Worm (Caenorhabditis elegans): ENCODE results near the gene cutl-11.
A peak's percentile ranks its signal among the peaks of the same experiment; 100 is the strongest.

The cutl-11 gene

ce11 chrX:11662069-11662468, 11.4 kb upstream of the cutl-11 start:
- TF ChIP-seq snpc-4 (tag; optimal IDR thresholded peaks at IDR 0.05) (no peak), nhr-2 (tag; optimal IDR thresholded peaks at IDR 0.05) (no peak), blmp-1 (tag; optimal IDR thresholded peaks at IDR 0.05) (no peak), sem-2 (GFP tag; optimal IDR thresholded peaks at IDR 0.05) (no peak), elt-1 (tag; optimal IDR thresholded peaks at IDR 0.05; ENCODE audit: borderline replicate concordance, insufficient read depth) (no peak), zip-8 (tag; optimal IDR thresholded peaks at IDR 0.05) (no peak), drap-1 (GFP tag; optimal IDR thresholded peaks at IDR 0.05) (no peak)

DNA sequence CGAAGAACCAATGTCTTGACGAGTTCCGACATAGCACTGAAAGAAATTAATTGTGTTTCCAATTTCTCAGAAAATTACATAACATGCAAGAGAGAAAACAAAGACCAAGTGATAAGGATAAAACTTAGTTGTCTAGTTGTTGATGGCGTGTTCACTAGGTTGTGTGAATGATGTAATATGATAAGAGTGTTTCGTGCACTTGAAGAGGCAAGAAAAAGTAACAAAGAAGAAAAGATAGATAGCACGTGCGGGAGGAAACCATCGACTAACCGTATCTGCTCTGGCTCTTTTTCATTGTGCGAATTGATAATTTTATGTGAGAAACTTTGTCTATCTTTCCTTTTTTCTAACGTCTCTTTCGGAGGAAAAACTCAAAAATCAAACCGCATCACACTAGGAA, 11.0 kb upstream of the cutl-11 start, which contains the start of gene sfxn-1.5:
TSS of gene sfxn-1.5 (minus strand) at position 36 of the 400 bp plus-strand sequence.
- TF ChIP-seq drap-1 (GFP tag; optimal IDR thresholded peaks at IDR 0.05) (no peak), cnd-1 (tag; optimal IDR thresholded peaks at IDR 0.05) (no peak), nhr-28 (tag; optimal IDR thresholded peaks at IDR 0.05) (no peak), lin-13 (tag; optimal IDR thresholded peaks at IDR 0.05) (no peak), ztf-11 (tag; optimal IDR thresholded peaks at IDR 0.05) (no peak), ceh-43 (GFP tag; optimal IDR thresholded peaks at IDR 0.05) (no peak), nhr-2 (tag; optimal IDR thresholded peaks at IDR 0.05) (no peak), lsy-2 (tag; optimal IDR thresholded peaks at IDR 0.05) (no peak), lin-32 (GFP tag; optimal IDR thresholded peaks at IDR 0.05) (no peak), ces-1 (GFP tag; optimal IDR thresholded peaks at IDR 0.05) (no peak), tbx-8 (GFP tag; optimal IDR thresholded peaks at IDR 0.05) (no peak), zip-8 (tag; optimal IDR thresholded peaks at IDR 0.05) (no peak), M03D4.4 (tag; optimal IDR thresholded peaks at IDR 0.05) (no peak), mep-1 (tag; optimal IDR thresholded peaks at IDR 0.05) (no peak), ceh-83 (GFP tag; optimal IDR thresholded peaks at IDR 0.05) (no peak)

DNA sequence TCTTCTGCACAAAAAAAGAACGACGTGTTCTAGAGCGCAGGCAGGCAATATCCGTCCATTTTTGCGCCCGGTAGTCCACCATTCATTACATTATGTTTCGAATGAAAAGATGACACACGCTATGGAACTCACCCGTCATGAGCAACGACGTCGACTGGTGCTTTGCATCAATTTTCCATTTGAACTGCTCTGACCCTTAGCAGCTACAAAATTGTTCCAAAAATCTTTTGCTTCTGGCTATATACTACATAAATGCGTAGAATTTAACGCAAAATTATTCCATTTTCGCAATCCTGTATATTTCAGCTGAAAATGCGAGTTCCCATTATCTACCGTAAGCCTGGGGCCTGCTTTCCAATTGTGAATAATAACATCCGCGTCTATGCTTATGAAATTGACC, 7.7 kb upstream of the cutl-11 start, which contains the start of gene T04F8.3:
TSS of gene T04F8.3 (plus strand) at position 301 of the 400 bp plus-strand sequence.
- TF ChIP-seq mep-1 (tag; optimal IDR thresholded peaks at IDR 0.05) (no peak), mls-2 (tag; optimal IDR thresholded peaks at IDR 0.05) (no peak), unc-120 (tag; optimal IDR thresholded peaks at IDR 0.05; ENCODE audit: poor library complexity, severe bottlenecking) (no peak), nhr-76 (tag; optimal IDR thresholded peaks at IDR 0.05) (no peak), unc-39 (tag; optimal IDR thresholded peaks at IDR 0.05) (no peak), ztf-11 (tag; optimal IDR thresholded peaks at IDR 0.05) (no peak), zip-8 (tag; optimal IDR thresholded peaks at IDR 0.05) (no peak), elt-3 (tag; optimal IDR thresholded peaks at IDR 0.05) (no peak), flh-1 (GFP tag; optimal IDR thresholded peaks at IDR 0.05) (no peak), ceh-39 (tag; optimal IDR thresholded peaks at IDR 0.05) (no peak), ham-2 (GFP tag; optimal IDR thresholded peaks at IDR 0.05) (no peak), nhr-237 (tag; optimal IDR thresholded peaks at IDR 0.05) (no peak), blmp-1 (tag; optimal IDR thresholded peaks at IDR 0.05) (no peak), snpc-4 (tag; optimal IDR thresholded peaks at IDR 0.05) (no peak), nhr-28 (tag; optimal IDR thresholded peaks at IDR 0.05) (no peak), M03D4.4 (tag; optimal IDR thresholded peaks at IDR 0.05) (no peak), drap-1 (GFP tag; optimal IDR thresholded peaks at IDR 0.05) (no peak), lsy-2 (tag; optimal IDR thresholded peaks at IDR 0.05) (no peak)

ce11 chrX:11656519-11657006, 5.9 kb upstream of the cutl-11 start, which contains the start of gene T04F8.2:
Gene T04F8.2 (minus strand): TSS chrX:11656569.
- TF ChIP-seq mep-1 (tag; optimal IDR thresholded peaks at IDR 0.05) (peak; percentile 64), ceh-83 (GFP tag; optimal IDR thresholded peaks at IDR 0.05) (peak; percentile 22), nhr-12 (tag; optimal IDR thresholded peaks at IDR 0.05) (no peak), elt-3 (tag; optimal IDR thresholded peaks at IDR 0.05) (no peak), sptf-1 (tag; optimal IDR thresholded peaks at IDR 0.05) (peak; percentile 24), lin-13 (tag; optimal IDR thresholded peaks at IDR 0.05) (peak; percentile 47), lsy-2 (tag; optimal IDR thresholded peaks at IDR 0.05) (no peak), hlh-1 (tag; optimal IDR thresholded peaks at IDR 0.05) (peak; percentile 28), nhr-28 (tag; optimal IDR thresholded peaks at IDR 0.05) (peak; percentile 56), unc-120 (tag; optimal IDR thresholded peaks at IDR 0.05; ENCODE audit: poor library complexity, severe bottlenecking) (peak; percentile 78), pha-4 (tag; optimal IDR thresholded peaks at IDR 0.05) (peak; percentile 63), unc-62 (GFP tag; optimal IDR thresholded peaks at IDR 0.05) (peak; percentile 8), ceh-39 (tag; optimal IDR thresholded peaks at IDR 0.05) (peak; percentile 60), ces-1 (GFP tag; optimal IDR thresholded peaks at IDR 0.05) (peak; percentile 53), nhr-2 (tag; optimal IDR thresholded peaks at IDR 0.05) (no peak)

Data from whole organism, mixed stage, embryonic.